Worm (Caenorhabditis elegans): Measurements from ENCODE around the gene ZK1098.12.

DNA sequence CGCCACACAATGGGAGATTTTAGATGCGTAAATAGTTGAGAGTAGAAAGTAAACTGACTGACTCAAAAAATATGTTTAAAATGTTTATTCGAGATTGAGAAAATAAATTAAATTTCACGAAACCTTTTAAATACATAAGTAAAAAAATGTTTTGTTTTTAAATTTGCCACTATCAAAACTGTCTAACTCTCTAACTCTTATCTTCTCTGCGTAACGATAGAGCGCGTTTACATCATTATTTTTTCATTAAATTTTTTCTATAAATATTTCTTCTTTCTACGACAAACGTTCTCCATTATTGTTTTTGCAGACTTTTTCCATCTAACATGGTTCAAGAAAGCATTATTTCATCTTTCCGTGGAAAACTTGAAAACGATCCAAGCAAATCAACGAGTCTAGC, 2.1 kb upstream of the ZK1098.12 start, which contains the start of gene eif-2Balpha:
- no peak for TF ChIP-seq nhr-237 (tag; optimal IDR thresholded peaks at IDR 0.05)
- no peak for TF ChIP-seq zip-8 (tag; optimal IDR thresholded peaks at IDR 0.05)
- TF ChIP-seq lsy-2 (tag; optimal IDR thresholded peaks at IDR 0.05), result peak; percentile 75
- TF ChIP-seq snpc-4 (tag; optimal IDR thresholded peaks at IDR 0.05), result no peak
- no peak for TF ChIP-seq nhr-28 (tag; optimal IDR thresholded peaks at IDR 0.05)
- no peak for TF ChIP-seq lin-13 (tag; optimal IDR thresholded peaks at IDR 0.05)

Measured in whole organism, mixed stage, embryonic.